Worm (Caenorhabditis elegans): ENCODE measurements around the gene C15H9.5.

- TF ChIP-seq bed-3 (GFP tag; optimal IDR thresholded peaks at IDR 0.05): no peak
- TF ChIP-seq nhr-237 (tag; optimal IDR thresholded peaks at IDR 0.05): no peak
- no peak for TF ChIP-seq snpc-4 (tag; optimal IDR thresholded peaks at IDR 0.05)
- TF ChIP-seq lsy-2 (tag; optimal IDR thresholded peaks at IDR 0.05): no peak
- no peak for TF ChIP-seq elt-3 (tag; optimal IDR thresholded peaks at IDR 0.05)
- TF ChIP-seq hlh-1 (tag; optimal IDR thresholded peaks at IDR 0.05): no peak
- no peak for TF ChIP-seq cnd-1 (tag; optimal IDR thresholded peaks at IDR 0.05)
- TF ChIP-seq mep-1 (tag; optimal IDR thresholded peaks at IDR 0.05): no peak
- TF ChIP-seq ceh-43 (GFP tag; optimal IDR thresholded peaks at IDR 0.05): no peak
- TF ChIP-seq elt-1 (tag; optimal IDR thresholded peaks at IDR 0.05; ENCODE audit: borderline replicate concordance, insufficient read depth): no peak
- TF ChIP-seq drap-1 (GFP tag; optimal IDR thresholded peaks at IDR 0.05): no peak
- no peak for TF ChIP-seq nhr-12 (tag; optimal IDR thresholded peaks at IDR 0.05)
- no peak for TF ChIP-seq lin-13 (tag; optimal IDR thresholded peaks at IDR 0.05)
- no peak for TF ChIP-seq pha-4 (tag; optimal IDR thresholded peaks at IDR 0.05)
Measured at ce11 chrX:6112817-6113216, 19.7 kb downstream of the C15H9.5 start, which contains the start of gene prx-3.

Measured in whole organism, mixed stage, embryonic.